Fruit fly (Drosophila melanogaster) whole organism, adult: ENCODE data around the gene CG6834.

Source experiments
- CG1620 ChIP-seq: fragments of 200-800 bp; sonication (Bioruptor generic); optimal IDR thresholded peaks from 2 replicates; lab custom pipeline; 2016; ENCODE audit warnings: missing biosample characterization, missing genetic modification characterization
- CG5204 ChIP-seq: fragments of 200-800 bp; sonication (Bioruptor generic); optimal IDR thresholded peaks from 2 replicates; lab custom pipeline; 2016; ENCODE audit warnings: missing biosample characterization, missing genetic modification characterization
- CG7045 ChIP-seq: fragments of 200-800 bp; sonication (Bioruptor generic); optimal IDR thresholded peaks from 2 replicates; lab custom pipeline; 2017; ENCODE audit warnings: missing biosample characterization, mild to moderate bottlenecking, missing genetic modification characterization
- Crg-1 ChIP-seq: fragments of 200-800 bp; sonication (Bioruptor generic); optimal IDR thresholded peaks from 2 replicates; lab custom pipeline; 2016; ENCODE audit warnings: missing biosample characterization, missing genetic modification characterization
- Hr96 ChIP-seq: fragments of 200-800 bp; sonication (Bioruptor generic); optimal IDR thresholded peaks from 2 replicates; lab custom pipeline; 2016; ENCODE audit warnings: missing biosample characterization, missing genetic modification characterization
- Mnt ChIP-seq: fragments of 200-800 bp; sonication (Bioruptor generic); optimal IDR thresholded peaks from 2 replicates; lab custom pipeline; 2016; ENCODE audit warnings: missing biosample characterization, mild to moderate bottlenecking, missing genetic modification characterization
- kay ChIP-seq: fragments of 200-800 bp; sonication (Bioruptor generic); peaks from one replicate; lab custom pipeline; 2016; ENCODE audit warnings: missing biosample characterization, missing genetic modification characterization, borderline replicate concordance
- pad ChIP-seq: fragments of 200-800 bp; sonication (Bioruptor generic); optimal IDR thresholded peaks from 3 replicates; lab custom pipeline; 2017; ENCODE audit warnings: missing biosample characterization, missing genetic modification characterization, mild to moderate bottlenecking, moderate library complexity, missing genetic modification reagents
- tj ChIP-seq: fragments of 200-800 bp; sonication (Bioruptor generic); optimal IDR thresholded peaks from 3 replicates; lab custom pipeline; 2017; ENCODE audit warnings: missing biosample characterization, mild to moderate bottlenecking, missing genetic modification characterization, moderate library complexity

DNA sequence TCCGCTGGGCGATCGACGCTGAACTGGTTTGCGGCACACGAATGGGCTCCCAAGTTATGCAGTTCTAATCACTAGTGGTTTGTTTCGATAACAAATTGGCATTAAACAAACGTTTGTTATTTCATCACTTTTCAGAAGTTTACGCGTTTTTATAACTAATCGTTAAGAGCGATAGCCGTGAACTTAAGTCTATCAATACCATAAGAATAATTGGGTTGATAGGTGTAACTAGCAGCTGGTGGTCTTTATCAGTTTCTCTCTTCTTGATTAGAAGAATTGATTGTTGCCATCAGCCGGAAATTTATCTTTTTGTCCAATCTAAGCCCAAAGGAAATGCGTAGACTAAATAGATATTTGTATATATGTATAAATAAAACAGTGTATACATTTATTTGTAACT lies 3.6 kb downstream of the CG6834 start, which contains the start of gene CG6830:
- TF ChIP-seq CG7045 (GFP tag; lab: Kevin White, UChicago) (no peak), pad (GFP tag; lab: Kevin White, UChicago) (no peak), CG5204 (GFP tag; lab: Kevin White, UChicago) (no peak), kay (GFP tag; lab: Kevin White, UChicago) (peak; percentile 29), tj (GFP tag; lab: Kevin White, UChicago) (no peak), Hr96 (GFP tag; lab: Kevin White, UChicago) (no peak), Mnt (GFP tag; lab: Kevin White, UChicago) (no peak), Crg-1 (no peak), CG1620 (GFP tag; lab: Kevin White, UChicago) (no peak)
